Worm (Caenorhabditis elegans) whole organism, mixed stage, embryonic: ENCODE measurements around the gene gars-1.

ENCODE experiments used
- cnd-1 ChIP-seq: fragments of 200-800 bp; sonication (Bioruptor generic); optimal IDR thresholded peaks from 2 replicates; lab custom pipeline; 2018; ENCODE audit warnings: mild to moderate bottlenecking, missing genetic modification characterization, missing compliant biosample characterization
- elt-1 ChIP-seq: sonication (generic microtip); optimal IDR thresholded peaks from 2 replicates; lab custom pipeline; 2017; ENCODE audit warnings: missing genetic modification characterization, mild to moderate bottlenecking, missing compliant biosample characterization, antibody characterized with exemption, moderate library complexity, borderline replicate concordance; ENCODE audit not compliant: insufficient read depth
- lin-13 ChIP-seq: fragments of 150-350 bp; optimal IDR thresholded peaks from 2 replicates; lab custom pipeline; 2014; ENCODE audit warnings: missing biosample characterization, missing genetic modification characterization
- nhr-28 ChIP-seq: fragments of 150-350 bp; optimal IDR thresholded peaks from 2 replicates; lab custom pipeline; 2014; ENCODE audit warnings: missing biosample characterization, missing genetic modification characterization
- unc-62 ChIP-seq: fragments of 150-350 bp; optimal IDR thresholded peaks from 2 replicates; lab custom pipeline; 2014; ENCODE audit warnings: missing biosample characterization, missing genetic modification reagents, missing genetic modification characterization

- no peak for TF ChIP-seq nhr-28 (tag; lab: Kevin White, UChicago)
- no peak for TF ChIP-seq lin-13 (tag; lab: Kevin White, UChicago)
- TF ChIP-seq unc-62 (GFP tag; lab: Kevin White, UChicago): no peak
- TF ChIP-seq elt-1 (tag; lab: Kevin White, UChicago): no peak
- TF ChIP-seq cnd-1 (tag; lab: Kevin White, UChicago): no peak
Measured at ce11 chrIII:5190671-5191174, 27.3 kb upstream of the gars-1 start, which contains the start of gene hira-1.
